Fruit fly (Drosophila melanogaster): Measurements from ENCODE around the gene mRpL9.

- TF ChIP-seq CrebB (tag; optimal IDR thresholded peaks at IDR 0.05) (no peak), nau (GFP tag; optimal IDR thresholded peaks at IDR 0.05) (no peak), CG6854 (GFP tag; optimal IDR thresholded peaks at IDR 0.05) (no peak)
These were observed 37.3 kb upstream of the mRpL9 start for dm6 chr3R:15293005-15293877.
